Fruit fly (Drosophila melanogaster) whole organism, prepupa: Measurements from ENCODE around the gene Tsr1.

Experiments
- Blimp-1 ChIP-seq: fragments of 200-800 bp; sonication (Bioruptor generic); optimal IDR thresholded peaks from 3 replicates; lab custom pipeline; 2017; ENCODE audit warnings: missing biosample characterization, missing genetic modification characterization, mild to moderate bottlenecking, moderate library complexity, missing genetic modification reagents
- CG10631 ChIP-seq: fragments of 200-800 bp; sonication (Bioruptor generic); optimal IDR thresholded peaks from 2 replicates; lab custom pipeline; 2016; ENCODE audit warnings: missing biosample characterization, missing genetic modification characterization
- CG16779 ChIP-seq: fragments of 200-800 bp; sonication (Bioruptor generic); optimal IDR thresholded peaks from 3 replicates; lab custom pipeline; 2017; ENCODE audit warnings: missing biosample characterization, mild to moderate bottlenecking, missing genetic modification characterization
- CG3032 ChIP-seq: fragments of 200-800 bp; optimal IDR thresholded peaks from 2 replicates; lab custom pipeline; 2019; ENCODE audit warnings: missing biosample characterization, mild to moderate bottlenecking, missing genetic modification characterization, moderate library complexity
- CG6792 ChIP-seq: fragments of 200-800 bp; sonication (Bioruptor generic); optimal IDR thresholded peaks from 3 replicates; lab custom pipeline; 2016; ENCODE audit warnings: missing biosample characterization, missing genetic modification characterization
- CG9139 ChIP-seq: fragments of 200-800 bp; sonication (Bioruptor generic); optimal IDR thresholded peaks from 3 replicates; lab custom pipeline; 2017; ENCODE audit warnings: missing biosample characterization, mild to moderate bottlenecking, missing genetic modification characterization
- Eip75B ChIP-seq: fragments of 200-800 bp; sonication (Bioruptor generic); optimal IDR thresholded peaks from 3 replicates; lab custom pipeline; 2016; ENCODE audit warnings: missing biosample characterization, missing genetic modification characterization
- Eip78C ChIP-seq: fragments of 200-800 bp; sonication (Bioruptor generic); peaks from one replicate; lab custom pipeline; 2016; ENCODE audit warnings: missing biosample characterization, missing genetic modification characterization
- Gug ChIP-seq: fragments of 200-800 bp; sonication (Bioruptor generic); IDR thresholded peaks from 2 replicates; pipeline ENCODE4 v1.3.6; 2022; ENCODE audit warnings: missing biosample characterization, missing genetic modification characterization
- Lpt ChIP-seq: fragments of 200-800 bp; sonication (Bioruptor generic); optimal IDR thresholded peaks from 3 replicates; lab custom pipeline; 2016; ENCODE audit warnings: missing biosample characterization, missing genetic modification characterization
- eg ChIP-seq: fragments of 200-800 bp; sonication (Bioruptor generic); IDR thresholded peaks from 3 replicates; pipeline ENCODE4 v1.3.6; 2022; ENCODE audit warnings: missing biosample characterization, missing genetic modification characterization
- pdm3 ChIP-seq: fragments of 200-800 bp; sonication (Bioruptor generic); optimal IDR thresholded peaks from 3 replicates; lab custom pipeline; 2016; ENCODE audit warnings: missing biosample characterization, missing genetic modification characterization

DNA sequence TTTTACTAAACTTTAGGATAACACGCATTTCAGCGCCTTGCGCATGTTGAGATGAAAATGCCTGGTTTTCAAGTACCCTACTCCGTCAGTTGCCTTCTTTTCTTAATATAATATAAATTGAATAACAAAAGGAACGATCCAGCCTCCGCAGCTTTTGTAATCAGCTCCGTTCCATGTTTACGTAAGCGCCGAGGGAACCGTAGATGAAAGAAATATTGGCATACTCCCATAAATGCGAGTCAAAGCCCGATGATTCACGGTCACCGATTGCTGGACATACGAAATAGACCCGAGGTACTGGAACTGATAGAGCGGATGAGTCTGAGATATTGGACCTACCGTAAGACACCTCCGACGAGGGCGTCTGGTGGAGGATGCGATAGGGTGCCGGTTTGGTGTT lies 7.6 kb downstream of the Tsr1 start:
- TF ChIP-seq pdm3 (GFP tag; lab: Kevin White, UChicago) (no peak), Eip78C (GFP tag; lab: Kevin White, UChicago) (no peak), eg (GFP tag; lab: Robert Waterston, UW) (no peak), CG9139 (GFP tag; lab: Kevin White, UChicago) (no peak), CG16779 (tag; lab: Kevin White, UChicago) (no peak), CG3032 (tag; lab: Kevin White, UChicago) (no peak), Gug (GFP tag; lab: Robert Waterston, UW) (no peak), Blimp-1 (GFP tag; lab: Kevin White, UChicago) (no peak), CG6792 (GFP tag; lab: Kevin White, UChicago) (no peak), Lpt (GFP tag; lab: Kevin White, UChicago) (no peak), CG10631 (no peak), Eip75B (GFP tag; lab: Kevin White, UChicago) (no peak)
